Fruit fly (Drosophila melanogaster): ENCODE measurements around the gene knrl.
A peak's percentile ranks its signal among the peaks of the same experiment; 100 is the strongest.

Gene knrl

DNA sequence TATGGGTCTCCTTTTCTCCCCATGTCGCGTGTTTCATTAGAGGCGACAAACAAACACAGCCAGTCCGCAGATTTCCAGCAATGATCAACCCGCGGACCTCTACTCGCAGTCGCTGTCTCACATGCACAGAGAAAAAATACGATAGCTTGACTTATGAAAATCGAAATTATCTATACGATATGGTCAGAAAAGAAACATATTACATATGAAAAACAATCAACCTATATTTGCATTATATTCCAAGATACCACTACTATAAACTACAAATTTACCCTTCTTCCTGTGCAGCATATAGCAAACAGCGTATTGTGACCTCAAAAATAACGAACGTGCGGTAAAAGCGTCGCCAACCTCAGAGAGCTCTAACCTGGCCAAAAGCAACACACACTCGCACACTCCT, 11.4 kb upstream of the knrl start:
- no peak for TF ChIP-seq woc (GFP tag; optimal IDR thresholded peaks at IDR 0.05)
- no peak for TF ChIP-seq CrebA (GFP tag; optimal IDR thresholded peaks at IDR 0.05; ENCODE audit: borderline replicate concordance)
- TF ChIP-seq psq (GFP tag; optimal IDR thresholded peaks at IDR 0.05): no peak
- TF ChIP-seq Dif (GFP tag; optimal IDR thresholded peaks at IDR 0.05; ENCODE audit: partially characterized antibody): no peak
- no peak for TF ChIP-seq dsf (GFP tag; optimal IDR thresholded peaks at IDR 0.05; ENCODE audit: borderline replicate concordance)

DNA sequence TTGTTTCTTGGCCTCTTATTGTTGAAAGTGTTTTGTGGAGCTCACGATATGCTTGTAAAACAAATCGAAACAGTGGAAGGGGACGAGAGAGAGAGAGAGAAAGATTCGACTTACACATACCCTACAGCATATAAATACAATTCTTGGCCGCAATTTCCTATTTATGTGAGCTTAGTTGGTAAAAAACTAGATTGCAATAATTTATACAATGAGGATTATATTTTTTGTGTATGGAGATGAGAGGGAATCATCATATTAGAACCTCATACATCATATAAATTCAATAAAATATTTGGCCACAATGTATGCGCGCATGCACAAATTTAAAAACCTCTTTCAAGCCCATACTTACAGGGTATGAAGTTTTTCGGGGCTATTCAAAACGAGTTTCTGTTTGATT, 10.1 kb upstream of the knrl start:
- TF ChIP-seq ey (GFP tag; optimal IDR thresholded peaks at IDR 0.05): peak; percentile 46
- peak; percentile 14 for TF ChIP-seq dmrt93B (GFP tag; optimal IDR thresholded peaks at IDR 0.05)
- no peak for TF ChIP-seq Rel (GFP tag; optimal IDR thresholded peaks at IDR 0.05)
- no peak for TF ChIP-seq Rel (tag; optimal IDR thresholded peaks at IDR 0.05)
- peak; percentile 18 for TF ChIP-seq br (GFP tag; optimal IDR thresholded peaks at IDR 0.05)
- TF ChIP-seq HLH106 (tag; optimal IDR thresholded peaks at IDR 0.05): peak; percentile 54
- TF ChIP-seq h (GFP tag; optimal IDR thresholded peaks at IDR 0.05): peak; percentile 51
- TF ChIP-seq OdsH (GFP tag; optimal IDR thresholded peaks at IDR 0.05): peak; percentile 42
- no peak for TF ChIP-seq sv (GFP tag; optimal IDR thresholded peaks at IDR 0.05)
- no peak for TF ChIP-seq dsf (GFP tag; optimal IDR thresholded peaks at IDR 0.05; ENCODE audit: borderline replicate concordance)
- TF ChIP-seq CrebA (GFP tag; optimal IDR thresholded peaks at IDR 0.05; ENCODE audit: borderline replicate concordance): no peak
- no peak for TF ChIP-seq jim (GFP tag; optimal IDR thresholded peaks at IDR 0.05)
- TF ChIP-seq Mio (GFP tag; optimal IDR thresholded peaks at IDR 0.05): no peak
- TF ChIP-seq fru (GFP tag; optimal IDR thresholded peaks at IDR 0.05): peak; percentile 36
- no peak for TF ChIP-seq tai (GFP tag; optimal IDR thresholded peaks at IDR 0.05)
- TF ChIP-seq N (GFP tag; optimal IDR thresholded peaks at IDR 0.05): no peak
- no peak for TF ChIP-seq Abd-B (GFP tag; optimal IDR thresholded peaks at IDR 0.05)
- no peak for TF ChIP-seq Myc (optimal IDR thresholded peaks at IDR 0.05)
- peak; percentile 26 for TF ChIP-seq Sp1 (GFP tag; optimal IDR thresholded peaks at IDR 0.05)
- no peak for TF ChIP-seq Dif (GFP tag; optimal IDR thresholded peaks at IDR 0.05; ENCODE audit: partially characterized antibody)
- peak; percentile 50 for TF ChIP-seq woc (GFP tag; optimal IDR thresholded peaks at IDR 0.05)
- TF ChIP-seq Jra (GFP tag; optimal IDR thresholded peaks at IDR 0.05): no peak
- TF ChIP-seq foxo (GFP tag; optimal IDR thresholded peaks at IDR 0.05): peak in 1 of 2 experiments; percentile 27
- no peak for TF ChIP-seq CG32264 (GFP tag; optimal IDR thresholded peaks at IDR 0.05)
- TF ChIP-seq dl (GFP tag; optimal IDR thresholded peaks at IDR 0.05; ENCODE audit: insufficient read depth in 1 of 2, partially characterized antibody in 2 of 2): no peak
- TF ChIP-seq Hnf4 (GFP tag; optimal IDR thresholded peaks at IDR 0.05): no peak
- peak; percentile 48 for TF ChIP-seq rgr (GFP tag; optimal IDR thresholded peaks at IDR 0.05)
- TF ChIP-seq psq (GFP tag; optimal IDR thresholded peaks at IDR 0.05): peak; percentile 16

DNA sequence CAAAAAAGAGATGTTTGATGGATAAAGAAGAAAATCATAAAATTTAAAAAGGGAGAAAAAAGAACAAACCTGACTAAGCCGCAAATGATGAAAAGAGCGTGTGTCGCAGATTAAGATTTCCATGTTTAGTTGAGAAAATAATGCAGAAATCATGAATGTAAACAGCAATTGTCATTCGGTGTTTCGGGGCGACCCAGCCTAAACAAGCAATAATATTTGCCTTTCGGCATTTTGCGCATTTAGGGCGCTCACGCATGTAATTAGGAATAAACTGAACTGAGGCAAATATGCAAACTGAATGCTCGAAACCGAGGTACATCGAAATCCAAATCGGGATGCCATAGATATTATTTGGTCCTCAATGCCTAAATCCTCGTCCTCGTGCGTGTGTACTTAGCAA, 8.7 kb upstream of the knrl start:
- TF ChIP-seq h (GFP tag; optimal IDR thresholded peaks at IDR 0.05): no peak
- TF ChIP-seq brk (GFP tag; optimal IDR thresholded peaks at IDR 0.05): no peak
- TF ChIP-seq psq (GFP tag; optimal IDR thresholded peaks at IDR 0.05): no peak

DNA sequence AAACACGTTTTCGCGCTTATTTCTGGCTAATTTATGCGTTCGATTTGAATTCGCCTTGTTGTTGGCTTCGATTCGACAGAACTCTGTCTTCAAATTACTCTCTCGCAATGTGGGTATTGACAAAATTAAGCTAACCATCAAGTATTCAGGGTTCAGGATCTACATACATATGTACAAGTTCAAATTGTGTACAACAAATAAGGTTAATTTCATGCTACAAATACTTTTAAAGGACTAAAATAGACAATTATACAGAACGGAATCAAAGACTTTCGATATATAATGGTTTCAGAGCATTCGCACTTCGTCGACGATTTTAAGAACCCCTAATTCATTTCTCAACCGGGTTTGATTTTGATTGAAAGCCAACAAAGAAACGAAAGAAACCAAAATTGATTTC, 4.2 kb upstream of the knrl start:
- TF ChIP-seq br (GFP tag; optimal IDR thresholded peaks at IDR 0.05) (peak; percentile 7), Myc (optimal IDR thresholded peaks at IDR 0.05) (no peak), woc (GFP tag; optimal IDR thresholded peaks at IDR 0.05) (peak; percentile 43), rgr (GFP tag; optimal IDR thresholded peaks at IDR 0.05) (peak; percentile 48), OdsH (GFP tag; optimal IDR thresholded peaks at IDR 0.05) (peak; percentile 32), pan (optimal IDR thresholded peaks at IDR 0.05) (no peak), GATAd (GFP tag; optimal IDR thresholded peaks at IDR 0.05) (no peak), HLH106 (tag; optimal IDR thresholded peaks at IDR 0.05) (peak; percentile 32), Sp1 (GFP tag; optimal IDR thresholded peaks at IDR 0.05) (peak; percentile 29), fru (GFP tag; optimal IDR thresholded peaks at IDR 0.05) (peak; percentile 32), ey (GFP tag; optimal IDR thresholded peaks at IDR 0.05) (peak; percentile 35), foxo (GFP tag; optimal IDR thresholded peaks at IDR 0.05) (peak in 1 of 2 experiments; percentile 44), h (GFP tag; optimal IDR thresholded peaks at IDR 0.05) (peak; percentile 20)

DNA sequence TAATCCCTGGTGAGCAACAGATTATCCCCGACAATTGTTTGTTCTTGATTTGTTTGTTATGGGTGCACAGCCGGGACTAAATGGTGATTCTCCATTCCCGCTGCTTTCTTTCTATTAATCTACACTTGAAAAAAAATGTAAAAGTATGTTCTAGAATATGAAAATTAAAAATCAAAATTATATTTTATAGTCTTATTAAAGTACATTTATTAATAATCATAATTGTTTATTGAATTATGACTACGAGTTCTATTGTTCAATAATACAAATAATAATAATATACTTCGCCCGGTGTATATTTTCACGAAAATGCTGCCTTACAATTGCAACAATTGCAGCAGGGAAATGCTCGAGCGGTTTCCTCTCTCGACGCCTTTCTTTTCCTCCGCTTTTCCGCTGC, 3.1 kb upstream of the knrl start:
- TF ChIP-seq Dfd (GFP tag; optimal IDR thresholded peaks at IDR 0.05) (no peak), dl (GFP tag; optimal IDR thresholded peaks at IDR 0.05; ENCODE audit: insufficient read depth in 1 of 2, partially characterized antibody in 2 of 2) (no peak)

Data from whole organism, wandering third instar larva.